Worm (Caenorhabditis elegans): Measurements from ENCODE around the gene fbxc-50.

DNA sequence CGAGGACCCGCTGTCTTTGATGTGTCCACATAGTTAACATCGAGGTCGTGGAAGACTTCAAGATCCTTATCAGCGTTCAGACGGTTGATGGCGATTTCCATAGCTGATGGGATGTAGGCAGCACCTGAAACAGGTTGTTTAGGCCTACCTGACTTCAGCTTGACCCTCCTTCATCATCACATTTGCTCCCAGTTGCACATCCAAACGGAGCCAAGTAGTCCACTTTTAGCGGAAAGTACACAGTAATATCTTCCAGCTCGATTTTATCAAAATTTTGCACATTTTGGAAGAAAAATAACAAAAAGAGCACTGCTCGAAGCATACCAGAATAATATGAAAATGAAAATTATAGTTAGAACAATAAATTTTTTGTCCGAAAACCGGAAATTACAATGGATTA, 51.0 kb downstream of the fbxc-50 start, which contains the start of gene gcy-15:
- TF ChIP-seq ZK546.5 (tag; optimal IDR thresholded peaks at IDR 0.05) (no peak), skn-1 (tag; optimal IDR thresholded peaks at IDR 0.05) (no peak), fos-1 (tag; optimal IDR thresholded peaks at IDR 0.05) (no peak), hmg-11 (tag; optimal IDR thresholded peaks at IDR 0.05) (no peak), nhr-43 (tag; optimal IDR thresholded peaks at IDR 0.05; ENCODE audit: poor library complexity, severe bottlenecking) (no peak), ama-1 (optimal IDR thresholded peaks at IDR 0.05) (no peak)
